Fruit fly (Drosophila melanogaster) whole organism, larva: ENCODE measurements around the gene CG5404.

Experiments used
- noc ChIP-seq: fragments of 200-800 bp; sonication (Bioruptor generic); optimal IDR thresholded peaks from 3 replicates; lab custom pipeline; 2019; ENCODE audit warnings: missing biosample characterization, mild to moderate bottlenecking, missing genetic modification characterization, moderate library complexity

The CG5404 gene

dm6 chr3R:15704376-15704775 lies at the start of gene CG5404:
Gene CG5404, plus strand, starts transcription at chr3R:15704676.
- no peak for TF ChIP-seq noc (tag; lab: Kevin White, UChicago)

dm6 chr3R:15654870-15655269 lies 49.6 kb upstream of the CG5404 start:
- no peak for TF ChIP-seq noc (tag; lab: Kevin White, UChicago)

- no peak for TF ChIP-seq noc (tag; lab: Kevin White, UChicago)
Measured at dm6 chr3R:15655415-15655814, 49.1 kb upstream of the CG5404 start.

- no peak for TF ChIP-seq noc (tag; lab: Kevin White, UChicago)
Measured at dm6 chr3R:15660460-15660859, 44.0 kb upstream of the CG5404 start.

- TF ChIP-seq noc (tag; lab: Kevin White, UChicago), result no peak
Measured at dm6 chr3R:15664321-15665172, 39.9 kb upstream of the CG5404 start.

dm6 chr3R:15665962-15666361 lies 38.5 kb upstream of the CG5404 start, which contains the start of gene pxb:
Gene pxb, plus strand, starts transcription at chr3R:15666183.
- TF ChIP-seq noc (tag; lab: Kevin White, UChicago), result no peak

dm6 chr3R:15666900-15667507 lies 37.5 kb upstream of the CG5404 start:
- no peak for TF ChIP-seq noc (tag; lab: Kevin White, UChicago)

- no peak for TF ChIP-seq noc (tag; lab: Kevin White, UChicago)
Measured at dm6 chr3R:15668863-15669491, 35.5 kb upstream of the CG5404 start.

- no peak for TF ChIP-seq noc (tag; lab: Kevin White, UChicago)
Measured at dm6 chr3R:15670559-15670958, 33.9 kb upstream of the CG5404 start.

- TF ChIP-seq noc (tag; lab: Kevin White, UChicago), result no peak
Measured at dm6 chr3R:15672302-15672701, 32.2 kb upstream of the CG5404 start.

- no peak for TF ChIP-seq noc (tag; lab: Kevin White, UChicago)
Measured at dm6 chr3R:15673248-15673647, 31.2 kb upstream of the CG5404 start.

dm6 chr3R:15676186-15677073 lies 28.0 kb upstream of the CG5404 start:
- no peak for TF ChIP-seq noc (tag; lab: Kevin White, UChicago)

- no peak for TF ChIP-seq noc (tag; lab: Kevin White, UChicago)
Measured at dm6 chr3R:15677074-15677409, 27.4 kb upstream of the CG5404 start.

dm6 chr3R:15677550-15677973 lies 26.9 kb upstream of the CG5404 start:
- TF ChIP-seq noc (tag; lab: Kevin White, UChicago), result no peak

- TF ChIP-seq noc (tag; lab: Kevin White, UChicago), result no peak
Measured at dm6 chr3R:15678765-15679514, 25.5 kb upstream of the CG5404 start.
